Worm (Caenorhabditis elegans) whole organism, L4 larva: ENCODE results near the gene thn-2.

Experiments used
- F10B5.3 ChIP-seq: sonication (generic microtip); optimal IDR thresholded peaks from 2 replicates; lab custom pipeline; 2016; ENCODE audit warnings: mild to moderate bottlenecking, missing genetic modification characterization, missing compliant biosample characterization
- F26F4.8 ChIP-seq: fragments of 200-800 bp; sonication (Bioruptor generic); conservative IDR thresholded peaks from 2 replicates; pipeline ENCODE4 v1.3.6; 2022; ENCODE audit warnings: missing genetic modification characterization, missing compliant biosample characterization
- F37D6.2 ChIP-seq: sonication (generic microtip); optimal IDR thresholded peaks from 2 replicates; lab custom pipeline; 2016; ENCODE audit warnings: mild to moderate bottlenecking, missing genetic modification characterization, missing compliant biosample characterization
- F49E8.2 ChIP-seq: sonication (generic microtip); optimal IDR thresholded peaks from 2 replicates; lab custom pipeline; 2016; ENCODE audit warnings: missing compliant biosample characterization, mild to moderate bottlenecking, missing genetic modification characterization, borderline replicate concordance
- R02D3.7 ChIP-seq: fragments of 150-350 bp; sonication (generic microtip); optimal IDR thresholded peaks from 3 replicates; lab custom pipeline; 2014; ENCODE audit warnings: missing biosample characterization, missing genetic modification characterization
- Y105C5A.15 ChIP-seq: fragments of 200-800 bp; sonication (Bioruptor generic); IDR thresholded peaks from 2 replicates; pipeline ENCODE4 v1.3.6; 2022; ENCODE audit warnings: missing genetic modification characterization, missing compliant biosample characterization
- Y75B8A.6 ChIP-seq: fragments of 200-800 bp; sonication (Bioruptor generic); IDR thresholded peaks from 2 replicates; pipeline ENCODE4 v1.3.6; 2022; ENCODE audit warnings: missing genetic modification reagents, missing genetic modification characterization, missing compliant biosample characterization
- ZK337.2 ChIP-seq: fragments of 200-800 bp; sonication (Bioruptor generic); IDR thresholded peaks from 2 replicates; pipeline ENCODE4 v1.3.6; 2022; ENCODE audit warnings: missing genetic modification reagents, missing genetic modification characterization, missing compliant biosample characterization
- attf-4 ChIP-seq: sonication (generic microtip); optimal IDR thresholded peaks from 3 replicates; lab custom pipeline; 2017; ENCODE audit warnings: missing biosample characterization, missing genetic modification characterization
- ceh-20 ChIP-seq: fragments of 200-800 bp; sonication (Bioruptor generic); IDR thresholded peaks from 2 replicates; pipeline ENCODE4 v1.3.6; 2022; ENCODE audit warnings: missing genetic modification reagents, missing genetic modification characterization, missing compliant biosample characterization
- ceh-28 ChIP-seq: fragments of 150-350 bp; optimal IDR thresholded peaks from 2 replicates; lab custom pipeline; 2014; ENCODE audit warnings: missing biosample characterization, missing genetic modification reagents, missing genetic modification characterization
- ceh-62 ChIP-seq: sonication (generic microtip); optimal IDR thresholded peaks from 2 replicates; lab custom pipeline; 2017; ENCODE audit warnings: missing biosample characterization, missing genetic modification characterization
- cey-2 ChIP-seq: sonication (generic microtip); optimal IDR thresholded peaks from 3 replicates; lab custom pipeline; 2017; ENCODE audit warnings: missing genetic modification characterization, mild to moderate bottlenecking, missing compliant biosample characterization, antibody characterized with exemption, borderline replicate concordance; ENCODE audit not compliant: insufficient read depth
- daf-12 ChIP-seq: fragments of 150-350 bp; optimal IDR thresholded peaks from 2 replicates; lab custom pipeline; 2014; ENCODE audit warnings: missing biosample characterization, missing genetic modification reagents, missing genetic modification characterization
- daf-8 ChIP-seq: fragments of 200-800 bp; sonication (Bioruptor generic); IDR thresholded peaks from 2 replicates; pipeline ENCODE4 v1.3.6; 2022; ENCODE audit warnings: missing genetic modification characterization, missing compliant biosample characterization
- dmd-6 ChIP-seq: fragments of 200-800 bp; sonication (Bioruptor generic); IDR thresholded peaks from 2 replicates; pipeline ENCODE4 v1.3.6; 2022; ENCODE audit warnings: missing genetic modification reagents, missing genetic modification characterization, missing compliant biosample characterization
- dve-1 ChIP-seq: sonication (generic microtip); optimal IDR thresholded peaks from 2 replicates; lab custom pipeline; 2017; ENCODE audit warnings: antibody characterized with exemption, mild to moderate bottlenecking, missing genetic modification characterization, missing compliant biosample characterization; ENCODE audit not compliant: insufficient read depth
- egl-43 ChIP-seq: fragments of 200-800 bp; sonication (Bioruptor generic); IDR thresholded peaks from 2 replicates; pipeline ENCODE4 v1.3.6; 2022; ENCODE audit warnings: missing genetic modification reagents, missing genetic modification characterization, missing compliant biosample characterization
- fkh-10 ChIP-seq: fragments of 150-350 bp; optimal IDR thresholded peaks from 2 replicates; lab custom pipeline; 2014; ENCODE audit warnings: missing biosample characterization, missing genetic modification reagents, missing genetic modification characterization
- hif-1 ChIP-seq, 2 experiments: sonication (generic microtip); optimal IDR thresholded peaks; 2 replicates each; lab custom pipeline; 2016 to 2017; ENCODE audit warnings: missing compliant biosample characterization in 2 of 2, missing genetic modification characterization in 2 of 2, missing genetic modification reagents in 2 of 2, missing genotype in 2 of 2, mild to moderate bottlenecking in 1 of 2
- hlh-11 ChIP-seq: fragments of 200-800 bp; sonication (Bioruptor generic); optimal IDR thresholded peaks from 2 replicates; lab custom pipeline; 2018; ENCODE audit warnings: mild to moderate bottlenecking, missing genetic modification characterization, missing compliant biosample characterization
- hlh-30 ChIP-seq: sonication (generic microtip); optimal IDR thresholded peaks from 2 replicates; lab custom pipeline; 2017; ENCODE audit warnings: antibody characterized with exemption, mild to moderate bottlenecking, missing genetic modification characterization, missing compliant biosample characterization; ENCODE audit not compliant: insufficient read depth
- lim-7 ChIP-seq: fragments of 200-800 bp; sonication (Bioruptor generic); IDR thresholded peaks from 2 replicates; pipeline ENCODE4 v1.3.6; 2022; ENCODE audit warnings: missing genetic modification characterization, missing compliant biosample characterization
- lin-13 ChIP-seq: fragments of 150-350 bp; optimal IDR thresholded peaks from 2 replicates; lab custom pipeline; 2014; ENCODE audit warnings: missing biosample characterization, missing genetic modification reagents, missing genetic modification characterization
- lsy-2 ChIP-seq, 2 experiments: fragments of 150-350 bp in 1 of 2; sonication (generic microtip) in 1 of 2; optimal IDR thresholded peaks; 2 replicates each; lab custom pipeline; 2014 to 2017; ENCODE audit warnings: missing biosample characterization in 2 of 2, missing genetic modification characterization in 2 of 2
- mdl-1 ChIP-seq, 2 experiments: fragments of 150-350 bp in 1 of 2; sonication (generic microtip) in 1 of 2; optimal IDR thresholded peaks; 2 replicates each; lab custom pipeline; 2014 to 2017; ENCODE audit warnings: missing biosample characterization in 2 of 2, missing genetic modification characterization in 2 of 2
- mep-1 ChIP-seq: fragments of 150-350 bp; sonication (generic microtip); optimal IDR thresholded peaks from 3 replicates; lab custom pipeline; 2014; ENCODE audit warnings: missing biosample characterization, missing genetic modification characterization
- mes-2 ChIP-seq: sonication (generic microtip); optimal IDR thresholded peaks from 2 replicates; lab custom pipeline; 2016; ENCODE audit warnings: missing genotype, mild to moderate bottlenecking, missing genetic modification characterization, missing compliant biosample characterization; ENCODE audit not compliant: poor library complexity, severe bottlenecking
- nhr-10 ChIP-seq: fragments of 150-350 bp; optimal IDR thresholded peaks from 2 replicates; lab custom pipeline; 2014; ENCODE audit warnings: missing biosample characterization, missing genetic modification characterization
- nhr-41 ChIP-seq: fragments of 200-800 bp; sonication (Bioruptor generic); IDR thresholded peaks from 2 replicates; pipeline ENCODE4 v1.3.6; 2022; ENCODE audit warnings: missing genetic modification reagents, missing genetic modification characterization, missing compliant biosample characterization
- nhr-77 ChIP-seq: fragments of 150-350 bp; optimal IDR thresholded peaks from 2 replicates; lab custom pipeline; 2014; ENCODE audit warnings: missing biosample characterization, missing genetic modification characterization
- php-3 ChIP-seq: fragments of 200-800 bp; sonication (Bioruptor generic); IDR thresholded peaks from 2 replicates; pipeline ENCODE4 v1.3.6; 2022; ENCODE audit warnings: missing genetic modification reagents, missing genetic modification characterization, missing compliant biosample characterization
- pqm-1 ChIP-seq: sonication (generic microtip); optimal IDR thresholded peaks from 2 replicates; lab custom pipeline; 2017; ENCODE audit warnings: missing biosample characterization, missing genetic modification characterization
- rbr-2 ChIP-seq: sonication (generic microtip); optimal IDR thresholded peaks from 2 replicates; lab custom pipeline; 2016; ENCODE audit warnings: missing genotype, missing genetic modification characterization, missing compliant biosample characterization
- snpc-1.2 ChIP-seq: fragments of 200-800 bp; sonication (Bioruptor generic); IDR thresholded peaks from 2 replicates; pipeline ENCODE4 v1.3.6; 2022; ENCODE audit warnings: missing genetic modification reagents, missing genetic modification characterization, missing compliant biosample characterization
- spr-3 ChIP-seq: fragments of 200-800 bp; sonication (Bioruptor generic); optimal IDR thresholded peaks from 2 replicates; lab custom pipeline; 2018; ENCODE audit warnings: mild to moderate bottlenecking, missing genetic modification characterization, missing compliant biosample characterization
- tag-97 ChIP-seq: fragments of 200-800 bp; sonication (Bioruptor generic); IDR thresholded peaks from 2 replicates; pipeline ENCODE4 v1.3.6; 2022; ENCODE audit warnings: missing genetic modification characterization, missing compliant biosample characterization
- tra-1 ChIP-seq: fragments of 200-800 bp; sonication (Bioruptor generic); IDR thresholded peaks from 2 replicates; pipeline ENCODE4 v1.3.6; 2022; ENCODE audit warnings: missing genetic modification reagents, missing genetic modification characterization, missing compliant biosample characterization
- unc-130 ChIP-seq: sonication (generic microtip); optimal IDR thresholded peaks from 2 replicates; lab custom pipeline; 2016; ENCODE audit warnings: missing genetic modification reagents, missing genetic modification characterization, missing compliant biosample characterization
- unc-39 ChIP-seq: sonication (generic microtip); optimal IDR thresholded peaks from 2 replicates; lab custom pipeline; 2017; ENCODE audit warnings: missing biosample characterization, missing genetic modification characterization
- unc-62 ChIP-seq, 3 experiments: fragments of 150-350 bp in 1 of 3; sonication (generic microtip); optimal IDR thresholded peaks in 2 of 3; peaks in 1 of 3; 1 replicate in 1 of 3; 2 replicates in 2 of 3; lab custom pipeline; 2014 to 2017; ENCODE audit warnings: missing biosample characterization in 3 of 3, missing genetic modification characterization in 3 of 3, missing genetic modification reagents in 3 of 3, missing genotype in 1 of 3
- vab-7 ChIP-seq: fragments of 200-800 bp; sonication (Bioruptor generic); IDR thresholded peaks from 2 replicates; pipeline ENCODE4 v1.3.6; 2022; ENCODE audit warnings: missing genetic modification reagents, missing genetic modification characterization, missing compliant biosample characterization
- zag-1 ChIP-seq: fragments of 150-350 bp; optimal IDR thresholded peaks from 2 replicates; lab custom pipeline; 2014; ENCODE audit warnings: missing biosample characterization, missing genetic modification characterization
- zfp-2 ChIP-seq: sonication (generic microtip); optimal IDR thresholded peaks from 2 replicates; lab custom pipeline; 2016; ENCODE audit warnings: mild to moderate bottlenecking, missing genetic modification characterization, missing compliant biosample characterization
- zfp-3 ChIP-seq: fragments of 200-800 bp; sonication (Bioruptor generic); conservative IDR thresholded peaks from 2 replicates; pipeline ENCODE4 v1.3.6; 2022; ENCODE audit warnings: missing genetic modification reagents, missing genetic modification characterization, missing compliant biosample characterization
- zip-2 ChIP-seq: fragments of 150-350 bp; optimal IDR thresholded peaks from 2 replicates; lab custom pipeline; 2014; ENCODE audit warnings: missing biosample characterization, missing genetic modification characterization
- ztf-11 ChIP-seq: fragments of 150-350 bp; optimal IDR thresholded peaks from 2 replicates; lab custom pipeline; 2014; ENCODE audit warnings: missing biosample characterization, missing genetic modification characterization
- ztf-7 ChIP-seq: fragments of 150-350 bp; optimal IDR thresholded peaks from 2 replicates; lab custom pipeline; 2014; ENCODE audit warnings: missing biosample characterization, missing genetic modification characterization

thn-2 gene

DNA sequence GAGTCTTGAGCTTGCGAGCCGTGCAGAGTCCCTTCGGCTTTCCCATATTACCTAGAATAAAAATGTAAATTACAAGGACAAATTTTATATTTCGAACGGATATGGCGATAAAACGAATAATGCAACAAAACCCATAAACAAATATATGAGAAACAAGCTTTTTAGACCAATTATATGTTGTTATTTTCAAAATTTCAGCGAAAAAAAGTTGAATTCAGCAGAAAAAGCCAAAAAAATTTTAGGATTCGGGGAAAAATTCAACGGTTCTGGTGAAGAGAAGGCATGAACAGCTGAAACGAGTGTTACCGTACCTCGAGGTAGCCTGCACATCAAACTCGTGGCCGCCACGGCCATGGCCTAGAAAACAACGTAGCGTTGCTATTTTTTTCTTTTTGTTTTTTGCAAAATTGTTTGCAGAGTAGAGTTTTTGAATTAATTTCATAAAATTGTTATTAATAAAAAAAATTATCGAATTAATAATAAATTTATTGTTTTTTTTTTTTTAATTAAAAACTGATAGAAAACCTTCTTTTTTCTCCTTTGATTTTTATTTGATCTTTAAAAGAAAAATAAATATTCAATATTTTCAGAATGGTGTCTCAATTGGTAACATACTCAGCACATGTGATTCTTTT, 8.2 kb downstream of the thn-2 start, which contains the start of the genes rps-23 and dpm-3 (continued):
- TF ChIP-seq ceh-28 (tag; lab: Kevin White, UChicago) (no peak), spr-3 (GFP tag; lab: Kevin White, UChicago) (peak; percentile 61), ztf-11 (no peak), ZK337.2 (peak; percentile 98), vab-7 (GFP tag; lab: Robert Waterston, UW) (peak; percentile 86), lsy-2 (tag; optimal IDR thresholded peaks at IDR 0.05; lab: Kevin White, UChicago) (peak; percentile 98 to 100), ceh-62 (no peak), attf-4 (tag; lab: Kevin White, UChicago) (no peak), F37D6.2 (peak; percentile 76), zip-2 (peak; percentile 62), dve-1 (tag; lab: Kevin White, UChicago) (peak; percentile 94), php-3 (peak; percentile 85), mdl-1 (tag; optimal IDR thresholded peaks at IDR 0.05; lab: Kevin White, UChicago) (peak; percentile 29 to 67), ztf-7 (tag; lab: Kevin White, UChicago) (peak; percentile 96), lim-7 (peak; percentile 54; the same call in 1 of the 2 replicates), Y75B8A.6 (GFP tag; lab: Robert Waterston, UW) (0 out of 2 replicates have a peak, but pooled peaks have one; percentile 23), snpc-1.2 (peak; percentile 90), zfp-2 (tag; lab: Kevin White, UChicago) (peak; percentile 89), zag-1 (tag; lab: Kevin White, UChicago) (peak; percentile 67), hif-1 (tag; optimal IDR thresholded peaks at IDR 0.05; lab: Kevin White, UChicago) (peak in 1 of 2 experiments; percentile 97), cey-2 (tag; lab: Kevin White, UChicago) (no peak), nhr-41 (GFP tag; lab: Robert Waterston, UW) (no peak), lin-13 (peak; percentile 96), unc-62 (GFP tag; optimal IDR thresholded peaks at IDR 0.05 in 1 of 2; lab: Kevin White, UChicago) (peak in 1 of 2 experiments; percentile 87), unc-62 (tag; optimal IDR thresholded peaks at IDR 0.05; lab: Kevin White, UChicago) (no peak), hlh-11 (peak; percentile 97), nhr-77 (peak; percentile 96), mes-2 (peak; percentile 99), unc-130 (GFP tag; lab: Kevin White, UChicago) (peak; percentile 98), rbr-2 (tag; lab: Kevin White, UChicago) (peak; percentile 90), tra-1 (GFP tag; lab: Robert Waterston, UW) (peak; percentile 78; the same call in 1 of the 2 replicates), Y105C5A.15 (GFP tag; lab: Robert Waterston, UW) (peak; percentile 39; the same call in 1 of the 2 replicates), R02D3.7 (tag; lab: Kevin White, UChicago) (no peak), hlh-30 (peak; percentile 93), F49E8.2 (tag; lab: Kevin White, UChicago) (peak; percentile 83), pqm-1 (tag; lab: Kevin White, UChicago) (peak; percentile 27), F10B5.3 (peak; percentile 56), fkh-10 (GFP tag; lab: Kevin White, UChicago) (peak; percentile 78), F26F4.8 (GFP tag; lab: Robert Waterston, UW) (no peak), dmd-6 (GFP tag; lab: Robert Waterston, UW) (peak; percentile 91), unc-39 (tag; lab: Kevin White, UChicago) (no peak), ceh-20 (peak; percentile 91), daf-8 (no peak), nhr-10 (no peak), tag-97 (GFP tag; lab: Robert Waterston, UW) (peak; percentile 86; the same call in 1 of the 2 replicates), egl-43 (GFP tag; lab: Robert Waterston, UW) (peak; percentile 62; the same call in 1 of the 2 replicates), zfp-3 (peak; percentile 83), mep-1 (peak; percentile 97), daf-12 (tag; lab: Kevin White, UChicago) (no peak)
